Fruit fly (Drosophila melanogaster) whole organism, embryonic: ENCODE data around the gene klar.

ENCODE experiments used
- Antp ChIP-seq: fragments of 200-800 bp; sonication (Bioruptor generic); optimal IDR thresholded peaks from 3 replicates; lab custom pipeline; 2016; ENCODE audit warnings: missing biosample characterization, missing genetic modification characterization
- Atf6 ChIP-seq: fragments of 200-800 bp; sonication (Bioruptor generic); IDR thresholded peaks from 2 replicates; pipeline ENCODE4 v1.3.6; 2022; ENCODE audit warnings: missing biosample characterization, missing genetic modification characterization
- CG10654 ChIP-seq: fragments of 200-800 bp; sonication (Bioruptor generic); optimal IDR thresholded peaks from 2 replicates; lab custom pipeline; 2016; ENCODE audit warnings: missing biosample characterization, missing genetic modification characterization
- CG12769 ChIP-seq: fragments of 200-800 bp; sonication (Bioruptor generic); optimal IDR thresholded peaks from 2 replicates; lab custom pipeline; 2019; ENCODE audit warnings: missing biosample characterization, mild to moderate bottlenecking, missing genetic modification characterization, moderate library complexity
- CG2202 ChIP-seq: fragments of 200-800 bp; sonication (Bioruptor generic); optimal IDR thresholded peaks from 2 replicates; lab custom pipeline; 2018; ENCODE audit warnings: missing biosample characterization, mild to moderate bottlenecking, missing genetic modification characterization
- CG31388 ChIP-seq: fragments of 200-800 bp; sonication (Bioruptor generic); optimal IDR thresholded peaks from 2 replicates; lab custom pipeline; 2016; ENCODE audit warnings: missing biosample characterization, missing genetic modification characterization
- CG32532 ChIP-seq: fragments of 200-800 bp; sonication (Bioruptor generic); IDR thresholded peaks from 2 replicates; pipeline ENCODE4 v1.3.6; 2022; ENCODE audit warnings: missing biosample characterization, missing genetic modification characterization
- CG32767 ChIP-seq: fragments of 200-800 bp; sonication (Bioruptor generic); IDR thresholded peaks from 2 replicates; pipeline ENCODE4 v1.3.6; 2022; ENCODE audit warnings: missing biosample characterization, missing genetic modification characterization
- CG34376 ChIP-seq: fragments of 200-800 bp; sonication (Bioruptor generic); optimal IDR thresholded peaks from 2 replicates; lab custom pipeline; 2018; ENCODE audit warnings: missing biosample characterization, mild to moderate bottlenecking, missing genetic modification characterization
- CG8290 ChIP-seq, 3 experiments: fragments of 200-800 bp; sonication (Bioruptor generic); optimal IDR thresholded peaks; 2 replicates each; lab custom pipeline; 2016 to 2019; ENCODE audit warnings: missing biosample characterization in 3 of 3, missing genetic modification characterization in 3 of 3, mild to moderate bottlenecking in 2 of 3, moderate library complexity in 1 of 3
- D19A ChIP-seq: fragments of 200-800 bp; optimal IDR thresholded peaks from 3 replicates; lab custom pipeline; 2019; ENCODE audit warnings: missing biosample characterization, mild to moderate bottlenecking, missing genetic modification characterization, moderate library complexity
- ERR ChIP-seq: fragments of 200-800 bp; sonication (Bioruptor generic); optimal IDR thresholded peaks from 2 replicates; lab custom pipeline; 2016; ENCODE audit warnings: missing biosample characterization, missing genetic modification characterization
- Eip74EF ChIP-seq, 2 experiments: fragments of 200-800 bp in 1 of 2; fragments of >200 bp in 1 of 2; sonication (Bioruptor generic) in 1 of 2; optimal IDR thresholded peaks; 2 replicates each; lab custom pipeline; 2017 to 2019; ENCODE audit warnings: missing biosample characterization in 2 of 2, missing genetic modification characterization in 2 of 2, mild to moderate bottlenecking in 1 of 2, moderate library complexity in 1 of 2
- H2.0 ChIP-seq: fragments of 200-800 bp; sonication (Bioruptor generic); IDR thresholded peaks from 2 replicates; pipeline ENCODE4 v1.3.6; 2022; ENCODE audit warnings: missing biosample characterization, missing genetic modification characterization
- HLH3B ChIP-seq: fragments of 200-800 bp; sonication (Bioruptor generic); IDR thresholded peaks from 2 replicates; pipeline ENCODE4 v1.3.6; 2022; ENCODE audit warnings: missing biosample characterization, missing genetic modification characterization
- Hmx ChIP-seq: fragments of 200-800 bp; sonication (Bioruptor generic); optimal IDR thresholded peaks from 2 replicates; lab custom pipeline; 2016; ENCODE audit warnings: missing biosample characterization, missing genetic modification characterization
- Hr39 ChIP-seq: fragments of >200 bp; optimal IDR thresholded peaks from 2 replicates; lab custom pipeline; 2017
- Hr78 ChIP-seq, 2 experiments: fragments of 200-800 bp in 1 of 2; fragments of >200 bp in 1 of 2; sonication (Bioruptor generic) in 1 of 2; optimal IDR thresholded peaks; 2 replicates each; lab custom pipeline; 2017 to 2019; ENCODE audit warnings: missing biosample characterization in 2 of 2, missing genetic modification characterization in 2 of 2, mild to moderate bottlenecking in 1 of 2, moderate library complexity in 1 of 2
- Med ChIP-seq: fragments of 200-800 bp; sonication (Bioruptor generic); peaks from one replicate; lab custom pipeline; 2016; ENCODE audit warnings: missing biosample characterization, missing genetic modification characterization, mild to moderate bottlenecking, inconsistent platforms, moderate library complexity
- Neu2 ChIP-seq: fragments of 200-800 bp; sonication (Bioruptor generic); optimal IDR thresholded peaks from 3 replicates; lab custom pipeline; 2016; ENCODE audit warnings: missing biosample characterization, missing genetic modification characterization, borderline replicate concordance
- Nf-YA ChIP-seq: fragments of 200-800 bp; sonication (Bioruptor generic); IDR thresholded peaks from 2 replicates; pipeline ENCODE4 v1.3.6; 2022; ENCODE audit warnings: missing biosample characterization, missing genetic modification characterization
- Nf-YC ChIP-seq: fragments of 200-800 bp; optimal IDR thresholded peaks from 3 replicates; lab custom pipeline; 2019; ENCODE audit warnings: missing biosample characterization, mild to moderate bottlenecking, missing genetic modification characterization, moderate library complexity
- Scr ChIP-seq: fragments of 200-800 bp; sonication (Bioruptor generic); IDR thresholded peaks from 2 replicates; pipeline ENCODE4 v1.3.6; 2022; ENCODE audit warnings: missing biosample characterization, missing genetic modification characterization; ENCODE audit not compliant: partially characterized antibody
- ac ChIP-seq: fragments of 200-800 bp; sonication (Bioruptor generic); optimal IDR thresholded peaks from 3 replicates; lab custom pipeline; 2017; ENCODE audit warnings: missing biosample characterization, mild to moderate bottlenecking, missing genetic modification characterization
- bsh ChIP-seq, 2 experiments: fragments of 200-800 bp; sonication (Bioruptor generic); optimal IDR thresholded peaks; 2 replicates each; lab custom pipeline; 2017 to 2018; ENCODE audit warnings: mild to moderate bottlenecking in 2 of 2, missing biosample characterization in 2 of 2, missing genetic modification characterization in 2 of 2, moderate library complexity in 1 of 2
- cas ChIP-seq: fragments of 200-800 bp; sonication (Bioruptor generic); IDR thresholded peaks from 2 replicates; pipeline ENCODE4 v1.3.6; 2022; ENCODE audit warnings: missing biosample characterization, missing genetic modification characterization
- chinmo ChIP-seq: fragments of 200-800 bp; sonication (Bioruptor generic); IDR thresholded peaks from 4 replicates; pipeline ENCODE4 v1.3.6; 2022; ENCODE audit warnings: missing biosample characterization, missing genetic modification characterization; ENCODE audit not compliant: partially characterized antibody
- crol ChIP-seq: fragments of 200-800 bp; sonication (Bioruptor generic); IDR thresholded peaks from 2 replicates; pipeline ENCODE4 v1.3.6; 2022; ENCODE audit warnings: missing biosample characterization, missing genetic modification characterization
- emc ChIP-seq: fragments of 200-800 bp; sonication (Bioruptor generic); optimal IDR thresholded peaks from 2 replicates; lab custom pipeline; 2016; ENCODE audit warnings: missing biosample characterization, missing genetic modification characterization
- exex ChIP-seq: fragments of 200-800 bp; sonication (Bioruptor generic); optimal IDR thresholded peaks from 4 replicates; lab custom pipeline; 2018; ENCODE audit warnings: missing biosample characterization, mild to moderate bottlenecking, missing genetic modification characterization, moderate library complexity
- ham ChIP-seq: fragments of 200-800 bp; sonication (Bioruptor generic); IDR thresholded peaks from 2 replicates; pipeline ENCODE4 v1.3.6; 2022; ENCODE audit warnings: missing biosample characterization, missing genetic modification characterization
- hbn ChIP-seq: fragments of 200-800 bp; sonication (Bioruptor generic); IDR thresholded peaks from 2 replicates; pipeline ENCODE4 v1.3.6; 2022; ENCODE audit warnings: missing biosample characterization, missing genetic modification characterization; ENCODE audit not compliant: partially characterized antibody
- lab ChIP-seq: fragments of 200-800 bp; sonication (Bioruptor generic); optimal IDR thresholded peaks from 3 replicates; lab custom pipeline; 2017; ENCODE audit warnings: missing biosample characterization, missing genetic modification characterization, mild to moderate bottlenecking, moderate library complexity, missing genetic modification reagents
- odd ChIP-seq: fragments of 200-800 bp; sonication (Bioruptor generic); optimal IDR thresholded peaks from 2 replicates; lab custom pipeline; 2017; ENCODE audit warnings: missing biosample characterization, mild to moderate bottlenecking, missing genetic modification characterization
- rib ChIP-seq: fragments of 200-800 bp; sonication (Bioruptor generic); IDR thresholded peaks from 2 replicates; pipeline ENCODE4 v1.3.6; 2022; ENCODE audit warnings: missing biosample characterization, missing genetic modification characterization
- row ChIP-seq: fragments of 200-800 bp; sonication (Bioruptor generic); IDR thresholded peaks from 3 replicates; pipeline ENCODE4 v1.3.6; 2022; ENCODE audit warnings: missing biosample characterization, missing genetic modification characterization
- scrt ChIP-seq: fragments of 200-800 bp; sonication (Bioruptor generic); optimal IDR thresholded peaks from 2 replicates; lab custom pipeline; 2018; ENCODE audit warnings: missing biosample characterization, mild to moderate bottlenecking, missing genetic modification characterization, moderate library complexity
- sd ChIP-seq: fragments of 200-800 bp; sonication (Bioruptor generic); optimal IDR thresholded peaks from 3 replicates; lab custom pipeline; 2018; ENCODE audit warnings: missing biosample characterization, mild to moderate bottlenecking, missing genetic modification characterization, moderate library complexity
- sens ChIP-seq: fragments of 200-800 bp; sonication (Bioruptor generic); peaks from one replicate; lab custom pipeline; 2016; ENCODE audit warnings: missing biosample characterization, missing genetic modification characterization
- so ChIP-seq: fragments of 200-800 bp; sonication (Bioruptor generic); IDR thresholded peaks from 3 replicates; pipeline ENCODE4 v1.3.6; 2022; ENCODE audit warnings: missing biosample characterization, missing genetic modification characterization
- ssp ChIP-seq: fragments of 200-800 bp; sonication (Bioruptor generic); IDR thresholded peaks from 2 replicates; pipeline ENCODE4 v1.3.6; 2022; ENCODE audit warnings: missing biosample characterization, missing genetic modification characterization
- sug ChIP-seq: fragments of 200-800 bp; optimal IDR thresholded peaks from 2 replicates; lab custom pipeline; 2019; ENCODE audit warnings: missing biosample characterization, mild to moderate bottlenecking, missing genetic modification characterization, moderate library complexity
- tna ChIP-seq: fragments of 200-800 bp; sonication (Bioruptor generic); IDR thresholded peaks from 2 replicates; pipeline ENCODE4 v1.3.6; 2022; ENCODE audit warnings: missing biosample characterization, missing genetic modification characterization; ENCODE audit not compliant: partially characterized antibody
- unpg ChIP-seq: fragments of 200-800 bp; sonication (Bioruptor generic); optimal IDR thresholded peaks from 3 replicates; lab custom pipeline; 2018; ENCODE audit warnings: missing biosample characterization, mild to moderate bottlenecking, missing genetic modification characterization, moderate library complexity
- usp ChIP-seq: fragments of >200 bp; optimal IDR thresholded peaks from 2 replicates; lab custom pipeline; 2017; ENCODE audit warnings: missing biosample characterization, missing genetic modification characterization

Gene klar

dm6 chr3L:561772-562454 lies 21.5 kb upstream of the klar start (continued):
- TF ChIP-seq sens: peak; percentile 75
- no peak for TF ChIP-seq Antp (GFP tag; lab: Kevin White, UChicago)
- TF ChIP-seq Eip74EF (GFP tag; optimal IDR thresholded peaks at IDR 0.05; lab: Kevin White, UChicago): no peak
- no peak for TF ChIP-seq row (GFP tag; lab: Robert Waterston, UW)
- TF ChIP-seq CG8290 (GFP tag; optimal IDR thresholded peaks at IDR 0.05; lab: Kevin White, UChicago): no peak
- peak in 1 of 2 experiments; percentile 8 for TF ChIP-seq CG8290 (tag; optimal IDR thresholded peaks at IDR 0.05; lab: Kevin White, UChicago)
- TF ChIP-seq Scr (GFP tag; lab: Robert Waterston, UW): no peak
- TF ChIP-seq Neu2 (GFP tag; lab: Kevin White, UChicago): no peak
- no peak for TF ChIP-seq exex
- 0 out of 2 replicates have a peak, but pooled peaks have one; percentile 4 for TF ChIP-seq H2.0
- no peak for TF ChIP-seq ac (GFP tag; lab: Kevin White, UChicago)
- TF ChIP-seq CG10654 (GFP tag; lab: Kevin White, UChicago): no peak

- 0 out of 3 replicates have a peak, but pooled peaks have one; percentile 20 for TF ChIP-seq so
- TF ChIP-seq Hmx (GFP tag; lab: Kevin White, UChicago): no peak
- TF ChIP-seq chinmo (GFP tag; lab: Robert Waterston, UW): 0 out of 4 replicates have a peak, but pooled peaks have one; percentile 0
- TF ChIP-seq sug (tag; lab: Kevin White, UChicago): peak; percentile 20
- peak in 1 of 2 experiments; percentile 50 for TF ChIP-seq Hr78 (GFP tag; optimal IDR thresholded peaks at IDR 0.05; lab: Kevin White, UChicago)
- TF ChIP-seq hbn: no peak
- TF ChIP-seq CG32532 (GFP tag; lab: Robert Waterston, UW): 0 out of 2 replicates have a peak, but pooled peaks have one; percentile 12
- peak; percentile 42 for TF ChIP-seq CG12769 (tag; lab: Kevin White, UChicago)
- no peak for TF ChIP-seq CG8290 (GFP tag; optimal IDR thresholded peaks at IDR 0.05; lab: Kevin White, UChicago)
- peak in 1 of 2 experiments; percentile 2 for TF ChIP-seq CG8290 (tag; optimal IDR thresholded peaks at IDR 0.05; lab: Kevin White, UChicago)
- TF ChIP-seq crol (GFP tag; lab: Robert Waterston, UW): peak; percentile 62; the same call in 1 of the 2 replicates
- TF ChIP-seq tna (GFP tag; lab: Robert Waterston, UW): 0 out of 2 replicates have a peak, but pooled peaks have one; percentile 10
- TF ChIP-seq Med (GFP tag; lab: Kevin White, UChicago): peak; percentile 39
- TF ChIP-seq D19A: peak; percentile 3
- 0 out of 2 replicates have a peak, but pooled peaks have one; percentile 6 for TF ChIP-seq CG32767 (GFP tag; lab: Robert Waterston, UW)
- no peak for TF ChIP-seq usp
- TF ChIP-seq, all 482 proteins: peak for 12
Observed at dm6 chr3L:561117-561516, 20.7 kb upstream of the klar start.

dm6 chr3L:559390-560034 lies 19.1 kb upstream of the klar start:
- TF ChIP-seq cas (GFP tag; lab: Robert Waterston, UW) (no peak), rib (GFP tag; lab: Robert Waterston, UW) (no peak), Hr78 (GFP tag; optimal IDR thresholded peaks at IDR 0.05; lab: Kevin White, UChicago) (peak in 1 of 2 experiments; percentile 27), sd (tag; lab: Kevin White, UChicago) (peak; percentile 72), lab (peak; percentile 73), emc (GFP tag; lab: Kevin White, UChicago) (no peak), CG31388 (GFP tag; lab: Kevin White, UChicago) (no peak), Hr39 (lab: Kevin White, UChicago) (no peak), odd (no peak), CG2202 (tag; lab: Kevin White, UChicago) (no peak), Atf6 (GFP tag; lab: Robert Waterston, UW) (0 out of 2 replicates have a peak, but pooled peaks have one; percentile 21), ham (GFP tag; lab: Robert Waterston, UW) (no peak), ssp (no peak), HLH3B (no peak), ERR (GFP tag; lab: Kevin White, UChicago) (no peak), Med (GFP tag; lab: Kevin White, UChicago) (peak; percentile 30), Nf-YC (tag; lab: Kevin White, UChicago) (peak; percentile 19), CG34376 (peak; percentile 63), unpg (GFP tag; lab: Kevin White, UChicago) (no peak), Nf-YA (no peak), bsh (GFP tag; optimal IDR thresholded peaks at IDR 0.05; lab: Kevin White, UChicago) (no peak), scrt (GFP tag; lab: Kevin White, UChicago) (no peak)
